Fruit fly (Drosophila melanogaster) whole organism, embryonic: ENCODE data around the gene CG32147.

Source experiments
- Antp ChIP-seq: fragments of 200-800 bp; sonication (Bioruptor generic); optimal IDR thresholded peaks from 3 replicates; lab custom pipeline; 2016; ENCODE audit warnings: missing biosample characterization, missing genetic modification characterization
- Atf3 ChIP-seq: fragments of 200-800 bp; sonication (Bioruptor generic); optimal IDR thresholded peaks from 3 replicates; lab custom pipeline; 2016; ENCODE audit warnings: missing biosample characterization, missing genetic modification characterization
- Blimp-1 ChIP-seq: fragments of 200-800 bp; sonication (Bioruptor generic); optimal IDR thresholded peaks from 3 replicates; lab custom pipeline; 2018; ENCODE audit warnings: missing biosample characterization, missing genetic modification characterization, mild to moderate bottlenecking, moderate library complexity, missing genetic modification reagents
- C15 ChIP-seq: fragments of 200-800 bp; sonication (Bioruptor generic); IDR thresholded peaks from 3 replicates; pipeline ENCODE4 v1.3.6; 2022; ENCODE audit warnings: missing biosample characterization, missing genetic modification characterization
- CG11247 ChIP-seq: fragments of 200-800 bp; sonication (Bioruptor generic); IDR thresholded peaks from 2 replicates; pipeline ENCODE4 v1.3.6; 2022; ENCODE audit warnings: missing biosample characterization, missing genetic modification characterization
- CG11456 ChIP-seq: fragments of 200-800 bp; sonication (Bioruptor generic); IDR thresholded peaks from 3 replicates; pipeline ENCODE4 v1.3.6; 2022; ENCODE audit warnings: missing biosample characterization, missing genetic modification characterization
- CG13123 ChIP-seq: fragments of 200-800 bp; sonication (Bioruptor generic); optimal IDR thresholded peaks from 2 replicates; lab custom pipeline; 2016; ENCODE audit warnings: missing biosample characterization, missing genetic modification characterization
- CG13296 ChIP-seq: fragments of 200-800 bp; sonication (Bioruptor generic); optimal IDR thresholded peaks from 3 replicates; lab custom pipeline; 2018; ENCODE audit warnings: missing biosample characterization, mild to moderate bottlenecking, missing genetic modification characterization
- CG14860 ChIP-seq: fragments of 200-800 bp; sonication (Bioruptor generic); IDR thresholded peaks from 3 replicates; pipeline ENCODE4 v1.3.6; 2022; ENCODE audit warnings: missing biosample characterization, missing genetic modification characterization; ENCODE audit not compliant: partially characterized antibody
- CG16779 ChIP-seq: fragments of 200-800 bp; sonication (Bioruptor generic); IDR thresholded peaks from 2 replicates; pipeline ENCODE4 v1.3.6; 2022; ENCODE audit warnings: missing biosample characterization, missing genetic modification characterization
- CG18262 ChIP-seq: fragments of 200-800 bp; optimal IDR thresholded peaks from 3 replicates; lab custom pipeline; 2019; ENCODE audit warnings: missing biosample characterization, mild to moderate bottlenecking, missing genetic modification characterization, moderate library complexity
- CG18599 ChIP-seq: fragments of 200-800 bp; sonication (Bioruptor generic); optimal IDR thresholded peaks from 3 replicates; lab custom pipeline; 2017; ENCODE audit warnings: missing biosample characterization, missing genetic modification characterization, mild to moderate bottlenecking, moderate library complexity, missing genetic modification reagents
- CG6683 ChIP-seq: fragments of 200-800 bp; sonication (Bioruptor generic); optimal IDR thresholded peaks from 2 replicates; lab custom pipeline; 2017; ENCODE audit warnings: missing biosample characterization, mild to moderate bottlenecking, missing genetic modification characterization, missing genetic modification reagents
- CG6854 ChIP-seq: fragments of 200-800 bp; sonication (Bioruptor generic); optimal IDR thresholded peaks from 3 replicates; lab custom pipeline; 2017; ENCODE audit warnings: missing biosample characterization, mild to moderate bottlenecking, missing genetic modification characterization
- CG7786 ChIP-seq: fragments of 200-800 bp; sonication (Bioruptor generic); optimal IDR thresholded peaks from 2 replicates; lab custom pipeline; 2016; ENCODE audit warnings: missing biosample characterization, missing genetic modification characterization
- CG8089 ChIP-seq: fragments of 200-800 bp; sonication (Bioruptor generic); optimal IDR thresholded peaks from 3 replicates; lab custom pipeline; 2016; ENCODE audit warnings: missing biosample characterization, missing genetic modification characterization
- CG8388 ChIP-seq: fragments of 200-800 bp; sonication (Bioruptor generic); optimal IDR thresholded peaks from 2 replicates; lab custom pipeline; 2019; ENCODE audit warnings: missing biosample characterization, mild to moderate bottlenecking, missing genetic modification characterization, moderate library complexity
- CG8765 ChIP-seq: fragments of 200-800 bp; sonication (Bioruptor generic); IDR thresholded peaks from 2 replicates; pipeline ENCODE4 v1.3.6; 2022; ENCODE audit warnings: missing biosample characterization, missing genetic modification characterization
- CG9609 ChIP-seq: fragments of 200-800 bp; sonication (Bioruptor generic); optimal IDR thresholded peaks from 3 replicates; lab custom pipeline; 2016; ENCODE audit warnings: missing biosample characterization, missing genetic modification characterization
- D ChIP-seq, 2 experiments: fragments of 200-800 bp in 1 of 2; fragments of >200 bp in 1 of 2; sonication (Bioruptor generic) in 1 of 2; optimal IDR thresholded peaks; 2 replicates in 1 of 2; 3 replicates in 1 of 2; lab custom pipeline; 2017; ENCODE audit warnings: mild to moderate bottlenecking in 1 of 2, missing biosample characterization in 1 of 2, missing genetic modification characterization in 1 of 2, missing genetic modification reagents in 1 of 2
- Deaf1 ChIP-seq: fragments of 200-800 bp; optimal IDR thresholded peaks from 3 replicates; lab custom pipeline; 2019; ENCODE audit warnings: missing biosample characterization, mild to moderate bottlenecking, missing genetic modification characterization, moderate library complexity
- Doc2 ChIP-seq: fragments of 200-800 bp; sonication (Bioruptor generic); IDR thresholded peaks from 2 replicates; pipeline ENCODE4 v1.3.6; 2022; ENCODE audit warnings: missing biosample characterization, missing genetic modification characterization
- Dp ChIP-seq: fragments of 200-800 bp; sonication (Bioruptor generic); optimal IDR thresholded peaks from 2 replicates; lab custom pipeline; 2018; ENCODE audit warnings: missing biosample characterization, mild to moderate bottlenecking, missing genetic modification characterization, moderate library complexity
- Drgx ChIP-seq: fragments of 200-800 bp; sonication (Bioruptor generic); IDR thresholded peaks from 2 replicates; pipeline ENCODE4 v1.3.6; 2022; ENCODE audit warnings: missing biosample characterization, missing genetic modification characterization
- Fer3 ChIP-seq: fragments of 200-800 bp; sonication (Bioruptor generic); optimal IDR thresholded peaks from 2 replicates; lab custom pipeline; 2018; ENCODE audit warnings: missing biosample characterization, mild to moderate bottlenecking, missing genetic modification characterization, moderate library complexity
- GATAe ChIP-seq: fragments of 200-800 bp; sonication (Bioruptor generic); conservative IDR thresholded peaks from 2 replicates; pipeline ENCODE4 v1.3.6; 2022; ENCODE audit warnings: missing biosample characterization, missing genetic modification characterization
- Gsc ChIP-seq: fragments of 200-800 bp; sonication (Bioruptor generic); IDR thresholded peaks from 2 replicates; pipeline ENCODE4 v1.3.6; 2022; ENCODE audit warnings: missing biosample characterization, missing genetic modification characterization
- H2.0 ChIP-seq: fragments of 200-800 bp; sonication (Bioruptor generic); IDR thresholded peaks from 2 replicates; pipeline ENCODE4 v1.3.6; 2022; ENCODE audit warnings: missing biosample characterization, missing genetic modification characterization
- HLH3B ChIP-seq: fragments of 200-800 bp; sonication (Bioruptor generic); IDR thresholded peaks from 2 replicates; pipeline ENCODE4 v1.3.6; 2022; ENCODE audit warnings: missing biosample characterization, missing genetic modification characterization
- Jarid2 ChIP-seq: fragments of 200-800 bp; sonication (Bioruptor generic); optimal IDR thresholded peaks from 3 replicates; lab custom pipeline; 2017; ENCODE audit warnings: mild to moderate bottlenecking, missing biosample characterization, missing genetic modification reagents, missing genetic modification characterization
- Nf-YA ChIP-seq: fragments of 200-800 bp; sonication (Bioruptor generic); IDR thresholded peaks from 2 replicates; pipeline ENCODE4 v1.3.6; 2022; ENCODE audit warnings: missing biosample characterization, missing genetic modification characterization
- Rfx ChIP-seq: fragments of 200-800 bp; sonication (Bioruptor generic); IDR thresholded peaks from 2 replicates; pipeline ENCODE4 v1.3.6; 2022; ENCODE audit warnings: missing biosample characterization, missing genetic modification characterization
- Sin3A ChIP-seq: fragments of >200 bp; optimal IDR thresholded peaks from 2 replicates; lab custom pipeline; 2018
- TFAM ChIP-seq: fragments of 200-800 bp; sonication (Bioruptor generic); optimal IDR thresholded peaks from 2 replicates; lab custom pipeline; 2017; ENCODE audit warnings: missing biosample characterization, missing genetic modification characterization, inconsistent platforms
- ara ChIP-seq: fragments of 200-800 bp; sonication (Bioruptor generic); IDR thresholded peaks from 2 replicates; pipeline ENCODE4 v1.3.6; 2022; ENCODE audit warnings: missing biosample characterization, missing genetic modification characterization
- bsh ChIP-seq, 2 experiments: fragments of 200-800 bp; sonication (Bioruptor generic); optimal IDR thresholded peaks; 2 replicates each; lab custom pipeline; 2017 to 2018; ENCODE audit warnings: mild to moderate bottlenecking in 2 of 2, missing biosample characterization in 2 of 2, missing genetic modification characterization in 2 of 2, moderate library complexity in 1 of 2
- btn ChIP-seq: fragments of 200-800 bp; sonication (Bioruptor generic); optimal IDR thresholded peaks from 2 replicates; lab custom pipeline; 2016; ENCODE audit warnings: missing biosample characterization, missing genetic modification characterization
- chif ChIP-seq, 2 experiments: fragments of 200-800 bp; sonication (Bioruptor generic); optimal IDR thresholded peaks; 3 replicates each; lab custom pipeline; 2016; ENCODE audit warnings: missing biosample characterization in 2 of 2, missing genetic modification characterization in 2 of 2
- croc ChIP-seq: fragments of 200-800 bp; sonication (Bioruptor generic); conservative IDR thresholded peaks from 3 replicates; pipeline ENCODE4 v1.3.6; 2022; ENCODE audit warnings: missing biosample characterization, missing genetic modification characterization
- dmrt11E ChIP-seq: fragments of 200-800 bp; sonication (Bioruptor generic); optimal IDR thresholded peaks from 3 replicates; lab custom pipeline; 2018; ENCODE audit warnings: missing biosample characterization, mild to moderate bottlenecking, missing genetic modification characterization, moderate library complexity
- en ChIP-seq: fragments of 200-800 bp; sonication (Bioruptor generic); optimal IDR thresholded peaks from 2 replicates; lab custom pipeline; 2016; ENCODE audit warnings: missing biosample characterization, missing genetic modification characterization
- ken ChIP-seq: fragments of 200-800 bp; sonication (Bioruptor generic); IDR thresholded peaks from 3 replicates; pipeline ENCODE4 v1.3.6; 2022; ENCODE audit warnings: missing biosample characterization, missing genetic modification characterization
- luna ChIP-seq: fragments of 200-800 bp; sonication (Bioruptor generic); optimal IDR thresholded peaks from 2 replicates; lab custom pipeline; 2016; ENCODE audit warnings: missing biosample characterization, missing genetic modification characterization
- maf-S ChIP-seq: fragments of 200-800 bp; sonication (Bioruptor generic); optimal IDR thresholded peaks from 2 replicates; lab custom pipeline; 2016; ENCODE audit warnings: missing biosample characterization, missing genetic modification characterization
- onecut ChIP-seq: fragments of 200-800 bp; sonication (Bioruptor generic); IDR thresholded peaks from 2 replicates; pipeline ENCODE4 v1.3.6; 2022; ENCODE audit warnings: missing biosample characterization, missing genetic modification characterization
- p53 ChIP-seq: fragments of 200-800 bp; sonication (Bioruptor generic); optimal IDR thresholded peaks from 2 replicates; lab custom pipeline; 2016; ENCODE audit warnings: missing biosample characterization, missing genetic modification characterization
- ro ChIP-seq: fragments of 200-800 bp; sonication (Bioruptor generic); IDR thresholded peaks from 2 replicates; pipeline ENCODE4 v1.3.6; 2022; ENCODE audit warnings: missing biosample characterization, missing genetic modification characterization
- run ChIP-seq: fragments of 200-800 bp; sonication (Bioruptor generic); optimal IDR thresholded peaks from 3 replicates; lab custom pipeline; 2018; ENCODE audit warnings: missing biosample characterization, mild to moderate bottlenecking, missing genetic modification characterization
- sisA ChIP-seq: fragments of 200-800 bp; sonication (Bioruptor generic); IDR thresholded peaks from 2 replicates; pipeline ENCODE4 v1.3.6; 2022; ENCODE audit warnings: missing biosample characterization, missing genetic modification characterization
- tin ChIP-seq: fragments of 200-800 bp; sonication (Bioruptor generic); optimal IDR thresholded peaks from 3 replicates; lab custom pipeline; 2016; ENCODE audit warnings: missing biosample characterization, missing genetic modification characterization
- zen2 ChIP-seq: fragments of 200-800 bp; sonication (Bioruptor generic); IDR thresholded peaks from 3 replicates; pipeline ENCODE4 v1.3.6; 2022; ENCODE audit warnings: missing biosample characterization, missing genetic modification characterization; ENCODE audit not compliant: partially characterized antibody

CG32147 gene

DNA sequence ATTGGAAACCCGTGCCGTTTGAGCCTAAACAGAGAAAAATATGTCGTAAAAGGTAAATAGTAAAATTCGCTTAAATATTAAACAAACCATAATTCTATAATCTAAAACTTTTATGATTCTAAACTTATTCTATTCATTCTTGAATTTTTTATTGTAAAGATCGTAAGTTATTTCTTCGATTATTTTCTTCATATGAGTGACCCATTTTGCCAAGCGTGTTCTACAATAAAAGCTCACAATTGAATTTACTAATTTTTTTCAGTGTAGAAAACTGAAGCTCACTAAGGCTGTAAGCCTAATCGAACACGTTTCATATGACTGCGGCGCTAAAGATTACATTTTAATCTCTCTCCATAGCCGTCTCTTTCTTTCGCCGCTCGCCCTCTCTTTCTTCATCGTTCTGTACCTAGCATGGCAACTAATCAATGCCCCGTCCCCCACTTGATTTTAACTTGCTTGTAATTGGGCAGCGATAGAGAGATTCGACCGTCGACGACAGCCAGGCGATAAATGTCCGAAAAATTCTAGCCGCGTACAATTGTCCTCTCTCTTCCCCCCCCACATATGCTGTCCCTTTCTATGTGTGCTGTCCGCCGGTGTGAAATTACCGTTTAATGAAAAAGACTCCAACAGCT lies 28.0 kb upstream of the CG32147 start (continued):
- TF ChIP-seq ro (no peak), CG16779 (no peak), Deaf1 (tag; lab: Kevin White, UChicago) (no peak), ara (GFP tag; lab: Robert Waterston, UW) (no peak), dmrt11E (tag; lab: Kevin White, UChicago) (peak; percentile 29), GATAe (GFP tag; lab: Robert Waterston, UW) (peak; percentile 80), Fer3 (tag; lab: Kevin White, UChicago) (no peak), bsh (GFP tag; optimal IDR thresholded peaks at IDR 0.05; lab: Kevin White, UChicago) (peak in 1 of 2 experiments; percentile 27), H2.0 (GFP tag; lab: Robert Waterston, UW) (no peak), HLH3B (GFP tag; lab: Robert Waterston, UW) (no peak), CG8089 (GFP tag; lab: Kevin White, UChicago) (no peak), CG9609 (GFP tag; lab: Kevin White, UChicago) (no peak), CG13296 (GFP tag; lab: Kevin White, UChicago) (no peak), Nf-YA (GFP tag; lab: Robert Waterston, UW) (peak; percentile 67), Jarid2 (GFP tag; lab: Kevin White, UChicago) (no peak), Dp (GFP tag; lab: Kevin White, UChicago) (no peak), CG6854 (GFP tag; lab: Kevin White, UChicago) (no peak), D (optimal IDR thresholded peaks at IDR 0.05; lab: Kevin White, UChicago) (no peak), D (GFP tag; optimal IDR thresholded peaks at IDR 0.05; lab: Kevin White, UChicago) (peak; percentile 31), CG8388 (GFP tag; lab: Kevin White, UChicago) (no peak), sisA (GFP tag; lab: Robert Waterston, UW) (no peak), CG8765 (GFP tag; lab: Robert Waterston, UW) (no peak), onecut (GFP tag; lab: Robert Waterston, UW) (no peak), zen2 (GFP tag; lab: Robert Waterston, UW) (no peak), Antp (GFP tag; lab: Kevin White, UChicago) (no peak), run (tag; lab: Kevin White, UChicago) (no peak), CG6683 (no peak), Rfx (GFP tag; lab: Robert Waterston, UW) (no peak), Gsc (GFP tag; lab: Robert Waterston, UW) (no peak), CG13123 (no peak), Doc2 (GFP tag; lab: Robert Waterston, UW) (0 out of 2 replicates have a peak, but pooled peaks have one; percentile 20), Blimp-1 (GFP tag; lab: Kevin White, UChicago) (peak; percentile 53), C15 (no peak), Sin3A (no peak), tin (GFP tag; lab: Kevin White, UChicago) (peak; percentile 1), chif (GFP tag; optimal IDR thresholded peaks at IDR 0.05; lab: Kevin White, UChicago) (no peak), CG18262 (tag; lab: Kevin White, UChicago) (peak; percentile 9), btn (GFP tag; lab: Kevin White, UChicago) (no peak), CG11247 (GFP tag; lab: Robert Waterston, UW) (no peak), Drgx (peak; percentile 40; the same call in 1 of the 2 replicates), ken (GFP tag; lab: Robert Waterston, UW) (no peak), CG11456 (GFP tag; lab: Robert Waterston, UW) (no peak), Atf3 (GFP tag; lab: Kevin White, UChicago) (no peak), croc (GFP tag; lab: Robert Waterston, UW) (no peak), CG14860 (no peak), TFAM (GFP tag; lab: Kevin White, UChicago) (no peak), luna (GFP tag; lab: Kevin White, UChicago) (no peak), CG7786 (GFP tag; lab: Kevin White, UChicago) (no peak), maf-S (GFP tag; lab: Kevin White, UChicago) (no peak), p53 (GFP tag; lab: Kevin White, UChicago) (no peak), CG18599 (peak; percentile 38), en (GFP tag; lab: Kevin White, UChicago) (no peak)
